Fruit fly (Drosophila melanogaster): Measurements from ENCODE around the gene Pmi.

Gene Pmi

dm6 chr3L:5779476-5780401 is at the start of gene Pmi, which contains the start of the genes Myt1 and PGRP-LD (continued):
- TF ChIP-seq ttk (GFP tag; IDR thresholded peaks at IDR 0.05) (no peak), CG33557 (GFP tag; optimal IDR thresholded peaks at IDR 0.05) (no peak), CG8089 (GFP tag; optimal IDR thresholded peaks at IDR 0.05) (no peak), ap (GFP tag; IDR thresholded peaks at IDR 0.05) (no peak), otp (GFP tag; IDR thresholded peaks at IDR 0.05) (no peak), CG9797 (GFP tag; optimal IDR thresholded peaks at IDR 0.05) (peak; percentile 70), CG10979 (tag; optimal IDR thresholded peaks at IDR 0.05) (no peak), CG10462 (GFP tag; optimal IDR thresholded peaks at IDR 0.05) (no peak), amos (GFP tag; IDR thresholded peaks at IDR 0.05; ENCODE audit: partially characterized antibody) (0 out of 2 replicates have a peak, but pooled peaks have one; percentile 4), tup (GFP tag; optimal IDR thresholded peaks at IDR 0.05) (no peak), CG8359 (GFP tag; optimal IDR thresholded peaks at IDR 0.05; ENCODE audit: borderline replicate concordance) (no peak), slou (GFP tag; optimal IDR thresholded peaks at IDR 0.05) (no peak), Sry-β (GFP tag; optimal IDR thresholded peaks at IDR 0.05) (no peak), onecut (GFP tag; IDR thresholded peaks at IDR 0.05) (no peak), dpn (GFP tag; optimal IDR thresholded peaks at IDR 0.05) (no peak), Ptx1 (GFP tag; IDR thresholded peaks at IDR 0.05) (no peak), Awh (GFP tag; IDR thresholded peaks at IDR 0.05) (no peak), CG7357 (GFP tag; IDR thresholded peaks at IDR 0.05) (no peak), Spps (tag; optimal IDR thresholded peaks at IDR 0.05) (no peak), CG17612 (GFP tag; IDR thresholded peaks at IDR 0.05) (no peak), Elba2 (GFP tag; optimal IDR thresholded peaks at IDR 0.05) (peak; percentile 56), CG4404 (GFP tag; IDR thresholded peaks at IDR 0.05) (no peak), sug (tag; optimal IDR thresholded peaks at IDR 0.05) (no peak), corto (GFP tag; optimal IDR thresholded peaks at IDR 0.05) (no peak), CG9876 (GFP tag; optimal IDR thresholded peaks at IDR 0.05) (no peak), chm (GFP tag; IDR thresholded peaks at IDR 0.05) (no peak), Abd-B (GFP tag; optimal IDR thresholded peaks at IDR 0.05) (no peak), CG11456 (GFP tag; IDR thresholded peaks at IDR 0.05) (no peak), pho (GFP tag; optimal IDR thresholded peaks at IDR 0.05) (no peak), CG16813 (GFP tag; IDR thresholded peaks at IDR 0.05; ENCODE audit: partially characterized antibody) (0 out of 3 replicates have a peak, but pooled peaks have one; percentile 25), Bteb2 (GFP tag; optimal IDR thresholded peaks at IDR 0.05) (no peak), kay (GFP tag; optimal IDR thresholded peaks at IDR 0.05) (no peak), prd (optimal IDR thresholded peaks at IDR 0.05) (no peak), prd (GFP tag; IDR thresholded peaks at IDR 0.05) (no peak), Lim3 (GFP tag; IDR thresholded peaks at IDR 0.05) (no peak), CG18764 (GFP tag; optimal IDR thresholded peaks at IDR 0.05) (no peak), crol (GFP tag; IDR thresholded peaks at IDR 0.05) (no peak), CG6765 (GFP tag; optimal IDR thresholded peaks at IDR 0.05) (no peak), wek (GFP tag; optimal IDR thresholded peaks at IDR 0.05) (no peak), CG10431 (GFP tag; optimal IDR thresholded peaks at IDR 0.05) (no peak), CG4617 (GFP tag; optimal IDR thresholded peaks at IDR 0.05; ENCODE audit: borderline replicate concordance) (peak; percentile 21), D19A (tag; optimal IDR thresholded peaks at IDR 0.05) (no peak), nerfin-2 (GFP tag; IDR thresholded peaks at IDR 0.05; ENCODE audit: partially characterized antibody) (no peak), crc (GFP tag; optimal IDR thresholded peaks at IDR 0.05) (no peak), HmgZ (tag; optimal IDR thresholded peaks at IDR 0.05) (no peak), Hmr (GFP tag; optimal IDR thresholded peaks at IDR 0.05) (no peak), Gsc (GFP tag; IDR thresholded peaks at IDR 0.05) (no peak), gem (tag; optimal IDR thresholded peaks at IDR 0.05) (no peak), pros (GFP tag; optimal IDR thresholded peaks at IDR 0.05) (peak; percentile 39)

All from whole organism, embryonic.